Fruit fly (Drosophila melanogaster): Measurements from ENCODE around the gene CG32069.

CG32069 gene

dm6 chr3L:11089805-11090440, 27.5 kb upstream of the CG32069 start (continued):
- peak; percentile 68 for TF ChIP-seq jumu (GFP tag; optimal IDR thresholded peaks at IDR 0.05)
- TF ChIP-seq CG16779 (GFP tag; IDR thresholded peaks at IDR 0.05) = no peak
- TF ChIP-seq Hr3 (GFP tag; optimal IDR thresholded peaks at IDR 0.05) = peak; percentile 91
- peak; percentile 91 for TF ChIP-seq gcm2 (GFP tag; optimal IDR thresholded peaks at IDR 0.05)
- peak; percentile 79 for TF ChIP-seq vvl (GFP tag; IDR thresholded peaks at IDR 0.05)
- peak; percentile 44; the same call in 1 of the 2 replicates for TF ChIP-seq Gsc (GFP tag; IDR thresholded peaks at IDR 0.05)
- peak; percentile 97 for TF ChIP-seq CG9727 (GFP tag; optimal IDR thresholded peaks at IDR 0.05)
- TF ChIP-seq CG1792 (GFP tag; optimal IDR thresholded peaks at IDR 0.05) = peak; percentile 77
- TF ChIP-seq cad (GFP tag; optimal IDR thresholded peaks at IDR 0.05) = no peak
- peak; percentile 81 for TF ChIP-seq CG3407 (GFP tag; optimal IDR thresholded peaks at IDR 0.05)
- TF ChIP-seq CG7963 (GFP tag; IDR thresholded peaks at IDR 0.05; ENCODE audit: partially characterized antibody) = no peak
- peak; percentile 70 for TF ChIP-seq btn (GFP tag; optimal IDR thresholded peaks at IDR 0.05)
- TF ChIP-seq CG3281 (GFP tag; optimal IDR thresholded peaks at IDR 0.05) = peak; percentile 79
- no peak for TF ChIP-seq BEAF-32 (GFP tag; optimal IDR thresholded peaks at IDR 0.05)
- TF ChIP-seq vfl (GFP tag; optimal IDR thresholded peaks at IDR 0.05) = peak; percentile 29
- TF ChIP-seq CG12942 (GFP tag; optimal IDR thresholded peaks at IDR 0.05) = peak; percentile 47
- TF ChIP-seq CG13123 (GFP tag; optimal IDR thresholded peaks at IDR 0.05) = peak; percentile 75
- TF ChIP-seq tin (GFP tag; optimal IDR thresholded peaks at IDR 0.05) = peak; percentile 87
- peak; percentile 58; the same call in 1 of the 2 replicates for TF ChIP-seq CG11247 (GFP tag; IDR thresholded peaks at IDR 0.05)
- TF ChIP-seq CG2889 (GFP tag; IDR thresholded peaks at IDR 0.05) = 0 out of 3 replicates have a peak, but pooled peaks have one; percentile 37
- peak; percentile 85 for TF ChIP-seq seq (GFP tag; IDR thresholded peaks at IDR 0.05)
- peak; percentile 92 for TF ChIP-seq CG10462 (GFP tag; optimal IDR thresholded peaks at IDR 0.05)
- peak; percentile 58 for TF ChIP-seq Rfx (GFP tag; IDR thresholded peaks at IDR 0.05)
- peak; percentile 84 for TF ChIP-seq Ptx1 (GFP tag; IDR thresholded peaks at IDR 0.05)
- TF ChIP-seq gcm (GFP tag; optimal IDR thresholded peaks at IDR 0.05) = peak; percentile 91
- peak; percentile 68 for TF ChIP-seq CG15514 (GFP tag; optimal IDR thresholded peaks at IDR 0.05)
- peak; percentile 94 for TF ChIP-seq CG30403 (GFP tag; optimal IDR thresholded peaks at IDR 0.05)
- peak; percentile 53; the same call in 1 of the 3 replicates for TF ChIP-seq Mrtf (GFP tag; IDR thresholded peaks at IDR 0.05)
- TF ChIP-seq cg (GFP tag; optimal IDR thresholded peaks at IDR 0.05) = peak; percentile 54
- TF ChIP-seq CG7745 (tag; optimal IDR thresholded peaks at IDR 0.05) = peak; percentile 69
- TF ChIP-seq da (GFP tag; optimal IDR thresholded peaks at IDR 0.05) = peak; percentile 67
- no peak for TF ChIP-seq CG42726 (GFP tag; IDR thresholded peaks at IDR 0.05; ENCODE audit: partially characterized antibody)
- peak; percentile 75 for TF ChIP-seq ac (GFP tag; optimal IDR thresholded peaks at IDR 0.05)
- peak; percentile 85 for TF ChIP-seq Mes4 (GFP tag; optimal IDR thresholded peaks at IDR 0.05)
- peak; percentile 74 for TF ChIP-seq CG12071 (GFP tag; optimal IDR thresholded peaks at IDR 0.05)
- no peak for TF ChIP-seq CG34224 (GFP tag; IDR thresholded peaks at IDR 0.05; ENCODE audit: partially characterized antibody)
- peak; percentile 77 for TF ChIP-seq Deaf1 (tag; optimal IDR thresholded peaks at IDR 0.05)
- peak; percentile 80 for TF ChIP-seq slp2 (GFP tag; optimal IDR thresholded peaks at IDR 0.05)
- peak; percentile 93 for TF ChIP-seq kni (GFP tag; optimal IDR thresholded peaks at IDR 0.05)
- peak; percentile 96 for TF ChIP-seq nmo (GFP tag; optimal IDR thresholded peaks at IDR 0.05)
- no peak for TF ChIP-seq ftz-f1 (GFP tag; optimal IDR thresholded peaks at IDR 0.05)
- TF ChIP-seq Dref (GFP tag; IDR thresholded peaks at IDR 0.05) = no peak
- TF ChIP-seq Chrac-16 (GFP tag; optimal IDR thresholded peaks at IDR 0.05) = peak; percentile 91
- peak; percentile 54 for TF ChIP-seq H2.0 (GFP tag; IDR thresholded peaks at IDR 0.05)
- peak; percentile 94 for TF ChIP-seq CG1529 (GFP tag; optimal IDR thresholded peaks at IDR 0.05)
- TF ChIP-seq Bgb (GFP tag; IDR thresholded peaks at IDR 0.05; ENCODE audit: partially characterized antibody) = no peak
- peak; percentile 52 for TF ChIP-seq Fer3 (tag; optimal IDR thresholded peaks at IDR 0.05)
- no peak for TF ChIP-seq CG6791 (GFP tag; IDR thresholded peaks at IDR 0.05; ENCODE audit: partially characterized antibody)
- peak; percentile 46 for TF ChIP-seq CG11696 (GFP tag; IDR thresholded peaks at IDR 0.05)
- TF ChIP-seq CG11723 (GFP tag; optimal IDR thresholded peaks at IDR 0.05) = peak; percentile 91
